Fruit fly (Drosophila melanogaster): ENCODE measurements around the gene foxo.

DNA sequence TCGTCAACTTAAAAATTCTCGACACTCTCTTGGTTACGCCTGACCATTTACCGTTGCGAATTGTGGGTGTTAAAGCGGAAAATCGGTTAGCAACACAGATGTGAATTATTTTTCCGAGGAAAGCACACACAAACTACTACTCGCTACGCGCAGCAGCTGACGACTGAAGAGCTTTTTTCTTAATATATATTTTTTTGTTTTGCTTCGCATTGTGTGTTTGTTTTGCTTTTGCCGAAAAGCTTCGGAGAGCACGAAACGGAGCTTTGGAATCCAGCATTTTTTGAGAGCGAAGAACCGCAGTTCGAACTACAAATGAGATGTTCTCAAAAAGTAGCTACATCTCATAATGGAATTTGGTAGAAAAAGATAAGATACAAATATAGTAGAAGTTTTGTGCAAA, 30.9 kb upstream of the foxo start:
- no peak for TF ChIP-seq EcR (GFP tag; optimal IDR thresholded peaks at IDR 0.05)
- peak; percentile 47 for TF ChIP-seq CG17806 (tag; optimal IDR thresholded peaks at IDR 0.05)
- TF ChIP-seq CG4496 (GFP tag; IDR thresholded peaks at IDR 0.05) = peak; percentile 84
- TF ChIP-seq Ets98B (GFP tag; IDR thresholded peaks at IDR 0.05) = peak; percentile 86
- no peak for TF ChIP-seq CG9948 (tag; optimal IDR thresholded peaks at IDR 0.05)
- peak; percentile 73 for TF ChIP-seq CG13204 (GFP tag; optimal IDR thresholded peaks at IDR 0.05)
- TF ChIP-seq CG12605 (GFP tag; IDR thresholded peaks at IDR 0.05) = peak; percentile 94
- peak; percentile 33 for TF ChIP-seq CG8301 (tag; optimal IDR thresholded peaks at IDR 0.05)
- TF ChIP-seq gl (tag; optimal IDR thresholded peaks at IDR 0.05) = peak; percentile 85
- no peak for TF ChIP-seq D1 (tag; optimal IDR thresholded peaks at IDR 0.05)
- TF ChIP-seq fd96Ca (GFP tag; IDR thresholded peaks at IDR 0.05) = no peak; the same call in 2 of the 3 replicates
- TF ChIP-seq rn (GFP tag; IDR thresholded peaks at IDR 0.05) = no peak

All from whole organism, pupa.